Fruit fly (Drosophila melanogaster) whole organism, embryonic: Measurements from ENCODE around the gene CG14352.

Experiments used
- Blimp-1 ChIP-seq: fragments of 200-800 bp; sonication (Bioruptor generic); optimal IDR thresholded peaks from 3 replicates; lab custom pipeline; 2018; ENCODE audit warnings: missing biosample characterization, missing genetic modification characterization, mild to moderate bottlenecking, moderate library complexity, missing genetic modification reagents
- CG10462 ChIP-seq: fragments of 200-800 bp; sonication (Bioruptor generic); optimal IDR thresholded peaks from 2 replicates; lab custom pipeline; 2016; ENCODE audit warnings: missing biosample characterization, missing genetic modification characterization
- CG11093 ChIP-seq: fragments of 200-800 bp; sonication (Bioruptor generic); IDR thresholded peaks from 3 replicates; pipeline ENCODE4 v1.3.6; 2022; ENCODE audit warnings: missing biosample characterization, missing genetic modification characterization
- CG12236 ChIP-seq: fragments of 200-800 bp; sonication (Bioruptor generic); optimal IDR thresholded peaks from 2 replicates; lab custom pipeline; 2016; ENCODE audit warnings: missing biosample characterization, missing genetic modification characterization
- CG12769 ChIP-seq: fragments of 200-800 bp; sonication (Bioruptor generic); optimal IDR thresholded peaks from 2 replicates; lab custom pipeline; 2019; ENCODE audit warnings: missing biosample characterization, mild to moderate bottlenecking, missing genetic modification characterization, moderate library complexity
- CG13296 ChIP-seq: fragments of 200-800 bp; sonication (Bioruptor generic); optimal IDR thresholded peaks from 3 replicates; lab custom pipeline; 2018; ENCODE audit warnings: missing biosample characterization, mild to moderate bottlenecking, missing genetic modification characterization
- CG13624 ChIP-seq: fragments of 200-800 bp; sonication (Bioruptor generic); optimal IDR thresholded peaks from 2 replicates; lab custom pipeline; 2016; ENCODE audit warnings: missing biosample characterization, missing genetic modification characterization
- CG13775 ChIP-seq: fragments of 200-800 bp; sonication (Bioruptor generic); optimal IDR thresholded peaks from 3 replicates; lab custom pipeline; 2017; ENCODE audit warnings: missing biosample characterization, mild to moderate bottlenecking, missing genetic modification characterization
- CG15601 ChIP-seq: fragments of 200-800 bp; sonication (Bioruptor generic); optimal IDR thresholded peaks from 3 replicates; lab custom pipeline; 2019; ENCODE audit warnings: missing biosample characterization, mild to moderate bottlenecking, missing genetic modification characterization, moderate library complexity
- CG1647 ChIP-seq: fragments of 200-800 bp; sonication (Bioruptor generic); optimal IDR thresholded peaks from 3 replicates; lab custom pipeline; 2016; ENCODE audit warnings: missing biosample characterization, missing genetic modification characterization
- CG18476 ChIP-seq: fragments of 200-800 bp; sonication (Bioruptor generic); optimal IDR thresholded peaks from 2 replicates; lab custom pipeline; 2016; ENCODE audit warnings: missing biosample characterization, mild to moderate bottlenecking, missing genetic modification characterization
- CG2202 ChIP-seq: fragments of 200-800 bp; sonication (Bioruptor generic); optimal IDR thresholded peaks from 2 replicates; lab custom pipeline; 2018; ENCODE audit warnings: missing biosample characterization, mild to moderate bottlenecking, missing genetic modification characterization
- CG2678 ChIP-seq: fragments of 200-800 bp; sonication (Bioruptor generic); optimal IDR thresholded peaks from 3 replicates; lab custom pipeline; 2019; ENCODE audit warnings: missing biosample characterization, mild to moderate bottlenecking, missing genetic modification characterization, moderate library complexity
- CG31388 ChIP-seq: fragments of 200-800 bp; sonication (Bioruptor generic); optimal IDR thresholded peaks from 2 replicates; lab custom pipeline; 2016; ENCODE audit warnings: missing biosample characterization, missing genetic modification characterization
- CG33557 ChIP-seq: fragments of 200-800 bp; sonication (Bioruptor generic); optimal IDR thresholded peaks from 2 replicates; lab custom pipeline; 2019; ENCODE audit warnings: missing biosample characterization, mild to moderate bottlenecking, missing genetic modification characterization, moderate library complexity
- CG4854 ChIP-seq: fragments of 200-800 bp; sonication (Bioruptor generic); optimal IDR thresholded peaks from 2 replicates; lab custom pipeline; 2016; ENCODE audit warnings: missing biosample characterization, missing genetic modification characterization, inconsistent platforms
- CG6175 ChIP-seq: fragments of 200-800 bp; sonication (Bioruptor generic); IDR thresholded peaks from 3 replicates; pipeline ENCODE4 v1.3.6; 2022; ENCODE audit warnings: missing biosample characterization, missing genetic modification characterization
- CG7271 ChIP-seq: fragments of 200-800 bp; sonication (Bioruptor generic); optimal IDR thresholded peaks from 2 replicates; lab custom pipeline; 2018; ENCODE audit warnings: missing biosample characterization, mild to moderate bottlenecking, missing genetic modification characterization, moderate library complexity
- CG8290 ChIP-seq, 3 experiments: fragments of 200-800 bp; sonication (Bioruptor generic); optimal IDR thresholded peaks; 2 replicates each; lab custom pipeline; 2016 to 2019; ENCODE audit warnings: missing biosample characterization in 3 of 3, missing genetic modification characterization in 3 of 3, mild to moderate bottlenecking in 2 of 3, moderate library complexity in 1 of 3
- CG9727 ChIP-seq: fragments of 200-800 bp; sonication (Bioruptor generic); optimal IDR thresholded peaks from 3 replicates; lab custom pipeline; 2017; ENCODE audit warnings: missing biosample characterization, mild to moderate bottlenecking, missing genetic modification characterization
- Drgx ChIP-seq: fragments of 200-800 bp; sonication (Bioruptor generic); IDR thresholded peaks from 2 replicates; pipeline ENCODE4 v1.3.6; 2022; ENCODE audit warnings: missing biosample characterization, missing genetic modification characterization
- Gsc ChIP-seq: fragments of 200-800 bp; sonication (Bioruptor generic); IDR thresholded peaks from 2 replicates; pipeline ENCODE4 v1.3.6; 2022; ENCODE audit warnings: missing biosample characterization, missing genetic modification characterization
- HLH4C ChIP-seq: fragments of 200-800 bp; sonication (Bioruptor generic); IDR thresholded peaks from 3 replicates; pipeline ENCODE4 v1.3.6; 2022; ENCODE audit warnings: missing biosample characterization, missing genetic modification characterization; ENCODE audit not compliant: partially characterized antibody
- Hmr ChIP-seq: fragments of 200-800 bp; sonication (Bioruptor generic); optimal IDR thresholded peaks from 3 replicates; lab custom pipeline; 2017; ENCODE audit warnings: mild to moderate bottlenecking, missing biosample characterization, missing genetic modification reagents, missing genetic modification characterization
- Med ChIP-seq: fragments of 200-800 bp; sonication (Bioruptor generic); peaks from one replicate; lab custom pipeline; 2016; ENCODE audit warnings: missing biosample characterization, missing genetic modification characterization, mild to moderate bottlenecking, inconsistent platforms, moderate library complexity
- NFAT ChIP-seq: fragments of 200-800 bp; sonication (Bioruptor generic); IDR thresholded peaks from 2 replicates; pipeline ENCODE4 v1.3.6; 2022; ENCODE audit warnings: missing biosample characterization, missing genetic modification characterization
- Pdp1 ChIP-seq, 2 experiments: fragments of 200-800 bp; sonication (Bioruptor generic); optimal IDR thresholded peaks; 3 replicates each; lab custom pipeline; 2016; ENCODE audit warnings: missing biosample characterization in 2 of 2, missing genetic modification characterization in 2 of 2, mild to moderate bottlenecking in 1 of 2, moderate library complexity in 1 of 2
- Poxn ChIP-seq: fragments of 200-800 bp; sonication (Bioruptor generic); IDR thresholded peaks from 2 replicates; pipeline ENCODE4 v1.3.6; 2022; ENCODE audit warnings: missing biosample characterization, missing genetic modification characterization
- Rfx ChIP-seq: fragments of 200-800 bp; sonication (Bioruptor generic); IDR thresholded peaks from 2 replicates; pipeline ENCODE4 v1.3.6; 2022; ENCODE audit warnings: missing biosample characterization, missing genetic modification characterization
- Six4 ChIP-seq: fragments of 200-800 bp; sonication (Bioruptor generic); optimal IDR thresholded peaks from 2 replicates; lab custom pipeline; 2016; ENCODE audit warnings: missing biosample characterization, missing genetic modification characterization
- chinmo ChIP-seq: fragments of 200-800 bp; sonication (Bioruptor generic); IDR thresholded peaks from 4 replicates; pipeline ENCODE4 v1.3.6; 2022; ENCODE audit warnings: missing biosample characterization, missing genetic modification characterization; ENCODE audit not compliant: partially characterized antibody
- chn ChIP-seq: fragments of 200-800 bp; sonication (Bioruptor generic); optimal IDR thresholded peaks from 2 replicates; lab custom pipeline; 2016; ENCODE audit warnings: missing biosample characterization, missing genetic modification characterization
- corto ChIP-seq: fragments of 200-800 bp; sonication (Bioruptor generic); optimal IDR thresholded peaks from 2 replicates; lab custom pipeline; 2016; ENCODE audit warnings: missing biosample characterization, mild to moderate bottlenecking, missing genetic modification characterization, moderate library complexity
- da ChIP-seq: fragments of 200-800 bp; sonication (Bioruptor generic); optimal IDR thresholded peaks from 2 replicates; lab custom pipeline; 2016; ENCODE audit warnings: missing biosample characterization, missing genetic modification characterization
- dati ChIP-seq: fragments of 200-800 bp; sonication (Bioruptor generic); IDR thresholded peaks from 2 replicates; pipeline ENCODE4 v1.3.6; 2022; ENCODE audit warnings: missing biosample characterization, missing genetic modification characterization
- exex ChIP-seq: fragments of 200-800 bp; sonication (Bioruptor generic); optimal IDR thresholded peaks from 4 replicates; lab custom pipeline; 2018; ENCODE audit warnings: missing biosample characterization, mild to moderate bottlenecking, missing genetic modification characterization, moderate library complexity
- fd64A ChIP-seq: fragments of 200-800 bp; sonication (Bioruptor generic); optimal IDR thresholded peaks from 3 replicates; lab custom pipeline; 2018; ENCODE audit warnings: missing biosample characterization, mild to moderate bottlenecking, missing genetic modification characterization
- fu2 ChIP-seq: fragments of 200-800 bp; sonication (Bioruptor generic); optimal IDR thresholded peaks from 2 replicates; lab custom pipeline; 2016; ENCODE audit warnings: missing biosample characterization, missing genetic modification characterization
- gcm2 ChIP-seq: fragments of 200-800 bp; sonication (Bioruptor generic); optimal IDR thresholded peaks from 2 replicates; lab custom pipeline; 2016; ENCODE audit warnings: missing biosample characterization, missing genetic modification characterization
- h ChIP-seq: fragments of >200 bp; optimal IDR thresholded peaks from 2 replicates; lab custom pipeline; 2017
- lilli ChIP-seq: fragments of 200-800 bp; sonication (Bioruptor generic); optimal IDR thresholded peaks from 3 replicates; lab custom pipeline; 2016; ENCODE audit warnings: missing biosample characterization, missing genetic modification characterization
- nau ChIP-seq: fragments of 200-800 bp; sonication (Bioruptor generic); optimal IDR thresholded peaks from 3 replicates; lab custom pipeline; 2017; ENCODE audit warnings: missing biosample characterization, mild to moderate bottlenecking, missing genetic modification characterization, missing genetic modification reagents
- oc ChIP-seq: fragments of 200-800 bp; sonication (Bioruptor generic); optimal IDR thresholded peaks from 2 replicates; lab custom pipeline; 2018; ENCODE audit warnings: missing biosample characterization, mild to moderate bottlenecking, missing genetic modification characterization, moderate library complexity
- onecut ChIP-seq: fragments of 200-800 bp; sonication (Bioruptor generic); IDR thresholded peaks from 2 replicates; pipeline ENCODE4 v1.3.6; 2022; ENCODE audit warnings: missing biosample characterization, missing genetic modification characterization
- peb ChIP-seq: fragments of 200-800 bp; sonication (Bioruptor generic); IDR thresholded peaks from 2 replicates; pipeline ENCODE4 v1.3.6; 2022; ENCODE audit warnings: missing biosample characterization, missing genetic modification characterization
- scrt ChIP-seq: fragments of 200-800 bp; sonication (Bioruptor generic); optimal IDR thresholded peaks from 2 replicates; lab custom pipeline; 2018; ENCODE audit warnings: missing biosample characterization, mild to moderate bottlenecking, missing genetic modification characterization, moderate library complexity
- shn ChIP-seq: fragments of 200-800 bp; sonication (Bioruptor generic); optimal IDR thresholded peaks from 3 replicates; lab custom pipeline; 2016; ENCODE audit warnings: missing biosample characterization, missing genetic modification characterization
- sisA ChIP-seq: fragments of 200-800 bp; sonication (Bioruptor generic); IDR thresholded peaks from 2 replicates; pipeline ENCODE4 v1.3.6; 2022; ENCODE audit warnings: missing biosample characterization, missing genetic modification characterization
- wek ChIP-seq: fragments of 200-800 bp; sonication (Bioruptor generic); optimal IDR thresholded peaks from 3 replicates; lab custom pipeline; 2018; ENCODE audit warnings: missing biosample characterization, mild to moderate bottlenecking, missing genetic modification characterization, moderate library complexity
- wor ChIP-seq: fragments of 200-800 bp; sonication (Bioruptor generic); IDR thresholded peaks from 2 replicates; pipeline ENCODE4 v1.3.6; 2022; ENCODE audit warnings: missing biosample characterization, missing genetic modification characterization

The CG14352 gene

dm6 chr2L:1629206-1629959, 18.2 kb downstream of the CG14352 start (continued):
- TF ChIP-seq CG18476 (GFP tag; lab: Kevin White, UChicago) (peak; percentile 14), CG15601 (no peak), dati (no peak), wor (GFP tag; lab: Robert Waterston, UW) (peak; percentile 36; the same call in 1 of the 2 replicates), peb (GFP tag; lab: Robert Waterston, UW) (no peak), Poxn (GFP tag; lab: Robert Waterston, UW) (no peak), fd64A (GFP tag; lab: Kevin White, UChicago) (no peak), exex (tag; lab: Kevin White, UChicago) (peak; percentile 16), CG9727 (peak; percentile 37), CG2202 (tag; lab: Kevin White, UChicago) (no peak), NFAT (GFP tag; lab: Robert Waterston, UW) (peak; percentile 41; the same call in 1 of the 2 replicates), chn (GFP tag; lab: Kevin White, UChicago) (no peak), CG11093 (GFP tag; lab: Robert Waterston, UW) (0 out of 3 replicates have a peak, but pooled peaks have one; percentile 22), CG4854 (GFP tag; lab: Kevin White, UChicago) (no peak), gcm2 (GFP tag; lab: Kevin White, UChicago) (peak; percentile 9), lilli (peak; percentile 64), CG12236 (no peak), Gsc (GFP tag; lab: Robert Waterston, UW) (no peak), wek (GFP tag; lab: Kevin White, UChicago) (no peak), scrt (GFP tag; lab: Kevin White, UChicago) (peak; percentile 55), Pdp1 (GFP tag; optimal IDR thresholded peaks at IDR 0.05; lab: Kevin White, UChicago) (peak; percentile 30 to 55), h (lab: Kevin White, UChicago) (no peak), CG7271 (tag; lab: Kevin White, UChicago) (no peak), Drgx (peak; percentile 35; the same call in 1 of the 2 replicates), CG13775 (GFP tag; lab: Kevin White, UChicago) (no peak), Six4 (GFP tag; lab: Kevin White, UChicago) (no peak), CG31388 (GFP tag; lab: Kevin White, UChicago) (no peak), CG1647 (GFP tag; lab: Kevin White, UChicago) (peak; percentile 43), Rfx (peak; percentile 83), CG10462 (GFP tag; lab: Kevin White, UChicago) (no peak), HLH4C (0 out of 3 replicates have a peak, but pooled peaks have one; percentile 35), CG2678 (peak; percentile 72), CG6175 (GFP tag; lab: Robert Waterston, UW) (no peak), da (GFP tag; lab: Kevin White, UChicago) (no peak)

dm6 chr2L:1630576-1630975, 19.4 kb downstream of the CG14352 start:
- TF ChIP-seq nau (GFP tag; lab: Kevin White, UChicago) (no peak), sisA (GFP tag; lab: Robert Waterston, UW) (no peak), lilli (no peak), CG7271 (tag; lab: Kevin White, UChicago) (no peak), CG13624 (GFP tag; lab: Kevin White, UChicago) (no peak), corto (no peak), shn (GFP tag; lab: Kevin White, UChicago) (no peak), onecut (no peak), CG13296 (GFP tag; lab: Kevin White, UChicago) (no peak), Med (peak; percentile 54), CG33557 (no peak), fu2 (GFP tag; lab: Kevin White, UChicago) (no peak), CG8290 (GFP tag; optimal IDR thresholded peaks at IDR 0.05; lab: Kevin White, UChicago) (no peak), CG8290 (tag; optimal IDR thresholded peaks at IDR 0.05; lab: Kevin White, UChicago) (peak in 1 of 2 experiments; percentile 16), Hmr (GFP tag; lab: Kevin White, UChicago) (no peak), oc (tag; lab: Kevin White, UChicago) (no peak), CG12769 (tag; lab: Kevin White, UChicago) (peak; percentile 54), chinmo (GFP tag; lab: Robert Waterston, UW) (peak; percentile 98), Blimp-1 (GFP tag; lab: Kevin White, UChicago) (peak; percentile 46)
